Worm (Caenorhabditis elegans): Measurements from ENCODE around the gene gtf-2H3.

Gene gtf-2H3

ce11 chrIII:10134517-10134916, 14.6 kb upstream of the gtf-2H3 start:
- TF ChIP-seq dve-1 (tag; optimal IDR thresholded peaks at IDR 0.05), result no peak
- TF ChIP-seq tbx-7 (tag; optimal IDR thresholded peaks at IDR 0.05), result no peak
- no peak for TF ChIP-seq syd-9 (tag; optimal IDR thresholded peaks at IDR 0.05)
- no peak for TF ChIP-seq unc-55 (GFP tag; optimal IDR thresholded peaks at IDR 0.05)
- TF ChIP-seq unc-3 (GFP tag; conservative IDR thresholded peaks at IDR 0.05), result no peak
- TF ChIP-seq unc-3 (tag; optimal IDR thresholded peaks at IDR 0.05), result no peak
- no peak for TF ChIP-seq npax-4 (tag; optimal IDR thresholded peaks at IDR 0.05)
- TF ChIP-seq ref-2 (tag; optimal IDR thresholded peaks at IDR 0.05), result no peak
- TF ChIP-seq ceh-19 (GFP tag; optimal IDR thresholded peaks at IDR 0.05), result no peak
- no peak for TF ChIP-seq gmeb-2 (tag; optimal IDR thresholded peaks at IDR 0.05)
- TF ChIP-seq pros-1 (tag; optimal IDR thresholded peaks at IDR 0.05), result no peak
- no peak for TF ChIP-seq unc-42 (tag; optimal IDR thresholded peaks at IDR 0.05)
- TF ChIP-seq madf-2 (tag; optimal IDR thresholded peaks at IDR 0.05), result no peak
- no peak for TF ChIP-seq sdc-2 (tag; optimal IDR thresholded peaks at IDR 0.05)
- TF ChIP-seq hlh-6 (tag; optimal IDR thresholded peaks at IDR 0.05), result no peak
- no peak for TF ChIP-seq pha-4 (tag; optimal IDR thresholded peaks at IDR 0.05)
- no peak for TF ChIP-seq ceh-31 (tag; optimal IDR thresholded peaks at IDR 0.05)

ce11 chrIII:10132495-10133450, 12.8 kb upstream of the gtf-2H3 start:
- TF ChIP-seq ceh-34 (tag; optimal IDR thresholded peaks at IDR 0.05) (no peak), hlh-13 (GFP tag; optimal IDR thresholded peaks at IDR 0.05) (no peak), dve-1 (tag; optimal IDR thresholded peaks at IDR 0.05) (peak; percentile 15), elt-2 (tag; optimal IDR thresholded peaks at IDR 0.05) (no peak), ttx-3 (tag; optimal IDR thresholded peaks at IDR 0.05) (no peak)

- TF ChIP-seq pha-2 (tag; optimal IDR thresholded peaks at IDR 0.05), result no peak
- no peak for TF ChIP-seq npax-4 (tag; optimal IDR thresholded peaks at IDR 0.05)
- no peak for TF ChIP-seq ceh-31 (tag; optimal IDR thresholded peaks at IDR 0.05)
- no peak for TF ChIP-seq ceh-22 (tag; optimal IDR thresholded peaks at IDR 0.05)
- TF ChIP-seq gmeb-2 (tag; optimal IDR thresholded peaks at IDR 0.05), result no peak
- TF ChIP-seq pax-1 (tag; optimal IDR thresholded peaks at IDR 0.05), result no peak
- no peak for TF ChIP-seq sox-4 (tag; optimal IDR thresholded peaks at IDR 0.05)
- TF ChIP-seq unc-86 (tag; optimal IDR thresholded peaks at IDR 0.05), result no peak
- TF ChIP-seq ceh-34 (tag; optimal IDR thresholded peaks at IDR 0.05), result no peak
- no peak for TF ChIP-seq ama-1 (optimal IDR thresholded peaks at IDR 0.05)
- TF ChIP-seq unc-42 (tag; optimal IDR thresholded peaks at IDR 0.05), result no peak
- TF ChIP-seq lim-6 (tag; optimal IDR thresholded peaks at IDR 0.05), result no peak
- TF ChIP-seq ceh-48 (tag; optimal IDR thresholded peaks at IDR 0.05), result no peak
- TF ChIP-seq hlh-6 (tag; optimal IDR thresholded peaks at IDR 0.05), result no peak
- no peak for TF ChIP-seq rnt-1 (tag; optimal IDR thresholded peaks at IDR 0.05)
- TF ChIP-seq unc-55 (GFP tag; optimal IDR thresholded peaks at IDR 0.05), result no peak
- TF ChIP-seq hlh-13 (GFP tag; optimal IDR thresholded peaks at IDR 0.05), result no peak
- TF ChIP-seq C08G9.2 (tag; optimal IDR thresholded peaks at IDR 0.05), result no peak
- no peak for TF ChIP-seq ets-4 (tag; optimal IDR thresholded peaks at IDR 0.05)
Measured at ce11 chrIII:10126375-10126774, 6.4 kb upstream of the gtf-2H3 start.

- peak; percentile 76 for TF ChIP-seq tbx-7 (tag; optimal IDR thresholded peaks at IDR 0.05)
- TF ChIP-seq K02D7.2 (tag; optimal IDR thresholded peaks at IDR 0.05), result no peak
- peak; percentile 91 for TF ChIP-seq rnt-1 (tag; optimal IDR thresholded peaks at IDR 0.05)
- TF ChIP-seq ceh-34 (tag; optimal IDR thresholded peaks at IDR 0.05), result peak; percentile 78
- peak; percentile 47 for TF ChIP-seq F13H6.1 (tag; optimal IDR thresholded peaks at IDR 0.05)
- no peak for TF ChIP-seq ceh-9 (tag; optimal IDR thresholded peaks at IDR 0.05)
- TF ChIP-seq ceh-6 (GFP tag; optimal IDR thresholded peaks at IDR 0.05), result peak; percentile 17
- no peak for TF ChIP-seq T23F11.4 (GFP tag; optimal IDR thresholded peaks at IDR 0.05)
- peak; percentile 90 for TF ChIP-seq ceh-14 (tag; optimal IDR thresholded peaks at IDR 0.05)
- TF ChIP-seq unc-86 (tag; optimal IDR thresholded peaks at IDR 0.05), result peak; percentile 58
- no peak for TF ChIP-seq hlh-15 (tag; optimal IDR thresholded peaks at IDR 0.05)
- peak; percentile 4 for TF ChIP-seq ttx-3 (tag; optimal IDR thresholded peaks at IDR 0.05)
- peak; percentile 78 for TF ChIP-seq pag-3 (tag; optimal IDR thresholded peaks at IDR 0.05; ENCODE audit: borderline replicate concordance)
- peak; percentile 63 for TF ChIP-seq ets-4 (tag; optimal IDR thresholded peaks at IDR 0.05)
- TF ChIP-seq ceh-19 (GFP tag; optimal IDR thresholded peaks at IDR 0.05), result peak; percentile 15
- TF ChIP-seq nhr-11 (tag; optimal IDR thresholded peaks at IDR 0.05), result no peak
- no peak for TF ChIP-seq ceh-22 (tag; optimal IDR thresholded peaks at IDR 0.05)
- peak; percentile 89 for TF ChIP-seq unc-42 (tag; optimal IDR thresholded peaks at IDR 0.05)
- TF ChIP-seq pat-9 (tag; optimal IDR thresholded peaks at IDR 0.05), result no peak
- TF ChIP-seq lim-6 (tag; optimal IDR thresholded peaks at IDR 0.05), result peak; percentile 59
- no peak for TF ChIP-seq ceh-30 (tag; optimal IDR thresholded peaks at IDR 0.05)
- TF ChIP-seq ceh-45 (GFP tag; IDR thresholded peaks at IDR 0.05), result no peak
- peak; percentile 27 for TF ChIP-seq madf-2 (tag; optimal IDR thresholded peaks at IDR 0.05)
Measured at ce11 chrIII:10123586-10124233, 3.8 kb upstream of the gtf-2H3 start, which contains the start of gene ttll-4. TSS of gene ttll-4 (plus strand) at chrIII:10124183.

Measured in whole organism, late embryonic.